Worm (Caenorhabditis elegans): ENCODE measurements around the gene brap-2.

DNA sequence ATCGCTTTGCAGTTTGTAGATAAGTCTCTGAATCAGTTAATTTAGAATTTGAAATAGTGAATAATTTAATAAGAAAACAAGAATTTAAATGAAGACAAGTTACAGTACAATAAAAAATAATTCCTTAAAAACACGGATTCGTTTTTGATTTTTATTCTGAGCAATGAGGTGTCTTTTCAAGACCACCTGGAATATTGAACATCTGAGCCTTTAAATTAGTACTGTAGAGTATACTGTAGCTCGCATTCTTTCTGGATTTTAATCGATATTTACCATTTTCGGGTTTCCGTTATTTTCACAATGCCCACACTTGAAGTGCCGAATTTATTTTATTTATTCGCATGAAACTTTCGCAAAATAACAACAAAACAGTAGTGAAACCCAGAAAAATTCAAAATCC lies 30.8 kb upstream of the brap-2 start, which contains the start of gene F07F6.7:
- no peak for TF ChIP-seq elt-3 (tag; optimal IDR thresholded peaks at IDR 0.05)
- no peak for TF ChIP-seq elt-1 (tag; optimal IDR thresholded peaks at IDR 0.05)
- no peak for TF ChIP-seq zag-1 (tag; optimal IDR thresholded peaks at IDR 0.05)
- TF ChIP-seq nhr-23 (tag; optimal IDR thresholded peaks at IDR 0.05): no peak
- no peak for TF ChIP-seq ztf-11 (tag; optimal IDR thresholded peaks at IDR 0.05)

Data from whole organism, L2 larva.